Worm (Caenorhabditis elegans) whole organism, young adult: ENCODE data around the gene klp-3.

Experiments used
- B0035.1 ChIP-seq: sonication (generic microtip); optimal IDR thresholded peaks from 2 replicates; lab custom pipeline; 2016; ENCODE audit warnings: missing genetic modification characterization, mild to moderate bottlenecking, missing compliant biosample characterization, missing genotype, missing genetic modification reagents
- B0261.1 ChIP-seq: sonication (generic microtip); optimal IDR thresholded peaks from 2 replicates; lab custom pipeline; 2016; ENCODE audit warnings: mild to moderate bottlenecking, missing genetic modification characterization, moderate library complexity, missing compliant biosample characterization
- D2030.7 ChIP-seq: fragments of 200-800 bp; sonication (Bioruptor generic); IDR thresholded peaks from 2 replicates; pipeline ENCODE4 v1.3.6; 2022; ENCODE audit warnings: missing genetic modification reagents, missing genetic modification characterization, missing compliant biosample characterization
- F23B12.7 ChIP-seq: sonication (generic microtip); optimal IDR thresholded peaks from 2 replicates; lab custom pipeline; 2017; ENCODE audit warnings: missing genetic modification characterization, mild to moderate bottlenecking, missing compliant biosample characterization, antibody characterized with exemption, moderate library complexity; ENCODE audit not compliant: insufficient read depth
- F37B4.10 ChIP-seq: fragments of 200-800 bp; sonication (Bioruptor generic); IDR thresholded peaks from 2 replicates; pipeline ENCODE4 v1.3.6; 2022; ENCODE audit warnings: missing genetic modification characterization, missing compliant biosample characterization
- K11D2.4 ChIP-seq: fragments of 200-800 bp; sonication (Bioruptor generic); IDR thresholded peaks from 2 replicates; pipeline ENCODE4 v1.3.6; 2022; ENCODE audit warnings: missing genetic modification reagents, missing genetic modification characterization, missing compliant biosample characterization
- T26A5.8 ChIP-seq: sonication (generic microtip); optimal IDR thresholded peaks from 2 replicates; lab custom pipeline; 2016; ENCODE audit warnings: missing genetic modification characterization, missing compliant biosample characterization
- Y53F4B.3 ChIP-seq: fragments of 200-800 bp; sonication (Bioruptor generic); IDR thresholded peaks from 2 replicates; pipeline ENCODE4 v1.3.6; 2022; ENCODE audit warnings: missing genetic modification reagents, missing genetic modification characterization, missing compliant biosample characterization
- Y95B8A.8 ChIP-seq: fragments of 200-800 bp; sonication (Bioruptor generic); IDR thresholded peaks from 2 replicates; pipeline ENCODE4 v1.3.6; 2022; ENCODE audit warnings: missing genetic modification reagents, missing genetic modification characterization, missing compliant biosample characterization
- akir-1 ChIP-seq: fragments of 200-800 bp; sonication (Bioruptor generic); optimal IDR thresholded peaks from 2 replicates; lab custom pipeline; 2018; ENCODE audit warnings: mild to moderate bottlenecking, missing genetic modification characterization, moderate library complexity, missing compliant biosample characterization
- attf-5 ChIP-seq: fragments of 200-800 bp; sonication (Bioruptor generic); optimal IDR thresholded peaks from 2 replicates; lab custom pipeline; 2018; ENCODE audit warnings: mild to moderate bottlenecking, missing genetic modification characterization, missing compliant biosample characterization
- bed-2 ChIP-seq: fragments of 200-800 bp; sonication (Bioruptor generic); IDR thresholded peaks from 2 replicates; pipeline ENCODE4 v1.3.6; 2022; ENCODE audit warnings: missing genetic modification reagents, missing genetic modification characterization, missing compliant biosample characterization
- cebp-2 ChIP-seq: fragments of 200-800 bp; sonication (Bioruptor generic); IDR thresholded peaks from 2 replicates; pipeline ENCODE4 v1.3.6; 2022; ENCODE audit warnings: missing genetic modification characterization, missing compliant biosample characterization
- ceh-40 ChIP-seq: fragments of 200-800 bp; sonication (Bioruptor generic); IDR thresholded peaks from 2 replicates; pipeline ENCODE4 v1.3.6; 2022; ENCODE audit warnings: missing genetic modification characterization, missing compliant biosample characterization
- dox-1 ChIP-seq: fragments of 200-800 bp; sonication (Bioruptor generic); IDR thresholded peaks from 2 replicates; pipeline ENCODE4 v1.3.6; 2022; ENCODE audit warnings: missing genetic modification reagents, missing genetic modification characterization, missing compliant biosample characterization
- efl-1 ChIP-seq: fragments of 150-350 bp; optimal IDR thresholded peaks from 2 replicates; lab custom pipeline; 2014; ENCODE audit warnings: missing biosample characterization, missing genetic modification reagents, missing genetic modification characterization
- gei-17 ChIP-seq: fragments of 200-800 bp; sonication (Bioruptor generic); optimal IDR thresholded peaks from 2 replicates; lab custom pipeline; 2018; ENCODE audit warnings: mild to moderate bottlenecking, missing genetic modification characterization, missing compliant biosample characterization
- hmg-1.2 ChIP-seq: fragments of 200-800 bp; sonication (Bioruptor generic); IDR thresholded peaks from 2 replicates; pipeline ENCODE4 v1.3.6; 2022; ENCODE audit warnings: missing genetic modification reagents, missing genetic modification characterization, missing compliant biosample characterization
- let-607 ChIP-seq, 2 experiments: fragments of 200-800 bp in 1 of 2; sonication (Bioruptor generic) in 1 of 2; sonication (generic microtip) in 1 of 2; optimal IDR thresholded peaks; 2 replicates each; lab custom pipeline; 2016 to 2018; ENCODE audit warnings: mild to moderate bottlenecking in 2 of 2, missing compliant biosample characterization in 2 of 2, missing genetic modification characterization in 2 of 2, moderate library complexity in 2 of 2, missing genotype in 1 of 2
- lin-35 ChIP-seq, 3 experiments: fragments of 150-350 bp in 2 of 3; sonication (generic microtip) in 1 of 3; optimal IDR thresholded peaks; 2 replicates each; lab custom pipeline; 2014 to 2018; ENCODE audit warnings: missing biosample characterization in 3 of 3, missing genetic modification characterization in 3 of 3, missing genetic modification reagents in 3 of 3
- lin-54 ChIP-seq: fragments of 200-800 bp; sonication (Bioruptor generic); optimal IDR thresholded peaks from 2 replicates; lab custom pipeline; 2018; ENCODE audit warnings: mild to moderate bottlenecking, missing genetic modification characterization, missing compliant biosample characterization
- madf-10 ChIP-seq: sonication (generic microtip); optimal IDR thresholded peaks from 2 replicates; lab custom pipeline; 2016; ENCODE audit warnings: mild to moderate bottlenecking, missing genetic modification characterization, missing compliant biosample characterization
- madf-8 ChIP-seq: fragments of 200-800 bp; sonication (Bioruptor generic); conservative IDR thresholded peaks from 2 replicates; pipeline ENCODE4 v1.3.6; 2022; ENCODE audit warnings: missing genetic modification reagents, missing genetic modification characterization, missing compliant biosample characterization
- nfyb-1 ChIP-seq: fragments of 200-800 bp; sonication (Bioruptor generic); IDR thresholded peaks from 2 replicates; pipeline ENCODE4 v1.3.6; 2022; ENCODE audit warnings: missing genetic modification reagents, missing genetic modification characterization, missing compliant biosample characterization
- nhr-179 ChIP-seq: sonication (generic microtip); optimal IDR thresholded peaks from 2 replicates; lab custom pipeline; 2016; ENCODE audit warnings: mild to moderate bottlenecking, missing genetic modification characterization, missing compliant biosample characterization
- nhr-80 ChIP-seq: sonication (generic microtip); optimal IDR thresholded peaks from 2 replicates; lab custom pipeline; 2016; ENCODE audit warnings: missing genetic modification characterization, missing compliant biosample characterization
- rcor-1 ChIP-seq: fragments of 200-800 bp; sonication (Bioruptor generic); IDR thresholded peaks from 2 replicates; pipeline ENCODE4 v1.3.6; 2022; ENCODE audit warnings: missing genetic modification reagents, missing genetic modification characterization, missing compliant biosample characterization
- rec-8 ChIP-seq, 2 experiments: sonication (generic microtip); optimal IDR thresholded peaks; 2 replicates each; lab custom pipeline; 2016; ENCODE audit warnings: mild to moderate bottlenecking in 2 of 2, missing genetic modification characterization in 2 of 2, missing genetic modification reagents in 2 of 2, missing genotype in 2 of 2, missing biosample characterization in 1 of 2, missing compliant biosample characterization in 1 of 2, moderate library complexity in 1 of 2
- sdz-38 ChIP-seq: sonication (generic microtip); optimal IDR thresholded peaks from 2 replicates; lab custom pipeline; 2016; ENCODE audit warnings: missing genotype, missing genetic modification characterization, missing compliant biosample characterization
- snpc-1.1 ChIP-seq: sonication (generic microtip); optimal IDR thresholded peaks from 2 replicates; lab custom pipeline; 2017; ENCODE audit warnings: missing genetic modification characterization, mild to moderate bottlenecking, missing compliant biosample characterization, antibody characterized with exemption, moderate library complexity, missing genotype, missing genetic modification reagents; ENCODE audit not compliant: insufficient read depth
- snpc-1.3 ChIP-seq: sonication (generic microtip); optimal IDR thresholded peaks from 2 replicates; lab custom pipeline; 2017; ENCODE audit warnings: missing genetic modification characterization, mild to moderate bottlenecking, missing compliant biosample characterization, antibody characterized with exemption, moderate library complexity, missing genotype, missing genetic modification reagents; ENCODE audit not compliant: insufficient read depth
- tbx-9 ChIP-seq: sonication (generic microtip); optimal IDR thresholded peaks from 2 replicates; lab custom pipeline; 2016; ENCODE audit warnings: borderline replicate concordance, missing genetic modification characterization, inconsistent platforms, missing compliant biosample characterization
- ztf-18 ChIP-seq: sonication (generic microtip); optimal IDR thresholded peaks from 2 replicates; lab custom pipeline; 2016; ENCODE audit warnings: missing genotype, mild to moderate bottlenecking, missing genetic modification characterization, missing compliant biosample characterization
- ztf-25 ChIP-seq: fragments of 200-800 bp; sonication (Bioruptor generic); IDR thresholded peaks from 2 replicates; pipeline ENCODE4 v1.3.6; 2022; ENCODE audit warnings: missing genetic modification reagents, missing genetic modification characterization, missing compliant biosample characterization
- ztf-26 ChIP-seq: sonication (generic microtip); optimal IDR thresholded peaks from 2 replicates; lab custom pipeline; 2017; ENCODE audit warnings: missing genetic modification characterization, missing compliant biosample characterization

Gene klp-3

ce11 chrII:7838661-7839060 is 3.5 kb upstream of the klp-3 start:
- TF ChIP-seq ztf-25 (GFP tag; lab: Robert Waterston, UW): no peak
- TF ChIP-seq rcor-1 (GFP tag; lab: Robert Waterston, UW): no peak
- peak; percentile 76 for TF ChIP-seq hmg-1.2 (GFP tag; lab: Robert Waterston, UW)
- no peak for TF ChIP-seq bed-2
- TF ChIP-seq B0261.1 (tag; lab: Kevin White, UChicago): no peak

- TF ChIP-seq Y53F4B.3 (GFP tag; lab: Robert Waterston, UW) (no peak), D2030.7 (GFP tag; lab: Robert Waterston, UW) (no peak), F37B4.10 (GFP tag; lab: Robert Waterston, UW) (no peak), nhr-80 (tag; lab: Kevin White, UChicago) (no peak), dox-1 (GFP tag; lab: Robert Waterston, UW) (no peak), ceh-40 (GFP tag; lab: Robert Waterston, UW) (no peak), ztf-26 (tag; lab: Kevin White, UChicago) (no peak), efl-1 (GFP tag; lab: Kevin White, UChicago) (no peak), snpc-1.3 (tag; lab: Kevin White, UChicago) (no peak), akir-1 (GFP tag; lab: Kevin White, UChicago) (no peak), madf-8 (GFP tag; lab: Robert Waterston, UW) (no peak)
Measured at ce11 chrII:7839703-7840102, 2.5 kb upstream of the klp-3 start.

- TF ChIP-seq Y95B8A.8: no peak
- no peak for TF ChIP-seq cebp-2 (GFP tag; lab: Robert Waterston, UW)
- no peak for TF ChIP-seq tbx-9 (tag; lab: Kevin White, UChicago)
- TF ChIP-seq nfyb-1 (GFP tag; lab: Robert Waterston, UW): no peak
- TF ChIP-seq K11D2.4 (GFP tag; lab: Robert Waterston, UW): no peak
- TF ChIP-seq T26A5.8 (tag; lab: Kevin White, UChicago): no peak
- TF ChIP-seq efl-1 (GFP tag; lab: Kevin White, UChicago): no peak
- TF ChIP-seq rcor-1 (GFP tag; lab: Robert Waterston, UW): no peak
- TF ChIP-seq rec-8 (tag; optimal IDR thresholded peaks at IDR 0.05; lab: Kevin White, UChicago): no peak
- TF ChIP-seq sdz-38: no peak
- no peak for TF ChIP-seq B0035.1
- TF ChIP-seq, all 124 proteins: peak for 0
Measured at ce11 chrII:7845571-7846236, 3.6 kb downstream of the klp-3 start, which contains the start of gene T09A5.4. TSS of gene T09A5.4 (plus strand) at chrII:7846186.

ce11 chrII:7849697-7850096 is 7.5 kb downstream of the klp-3 start, which contains the start of gene acr-7:
TSS of gene acr-7 (minus strand) at chrII:7849797.
- TF ChIP-seq snpc-1.1 (tag; lab: Kevin White, UChicago): no peak
- TF ChIP-seq rec-8 (tag; optimal IDR thresholded peaks at IDR 0.05; lab: Kevin White, UChicago): no peak
- TF ChIP-seq lin-54 (GFP tag; lab: Kevin White, UChicago): no peak
- TF ChIP-seq attf-5: no peak
- no peak for TF ChIP-seq F23B12.7 (tag; lab: Kevin White, UChicago)
- no peak for TF ChIP-seq ztf-18 (tag; lab: Kevin White, UChicago)
- no peak for TF ChIP-seq ztf-25 (GFP tag; lab: Robert Waterston, UW)
- no peak for TF ChIP-seq nfyb-1 (GFP tag; lab: Robert Waterston, UW)
- no peak for TF ChIP-seq let-607 (tag; optimal IDR thresholded peaks at IDR 0.05; lab: Kevin White, UChicago)
- TF ChIP-seq lin-35 (GFP tag; optimal IDR thresholded peaks at IDR 0.05; lab: Kevin White, UChicago): no peak
- TF ChIP-seq nhr-179 (tag; lab: Kevin White, UChicago): no peak
- TF ChIP-seq madf-10 (tag; lab: Kevin White, UChicago): no peak
- TF ChIP-seq gei-17 (GFP tag; lab: Kevin White, UChicago): no peak
